Worm (Caenorhabditis elegans): Measurements from ENCODE around the gene F49A5.10.

- no peak for TF ChIP-seq nhr-237 (tag; optimal IDR thresholded peaks at IDR 0.05)
- TF ChIP-seq ztf-11 (tag; optimal IDR thresholded peaks at IDR 0.05), result no peak
- TF ChIP-seq blmp-1 (tag; optimal IDR thresholded peaks at IDR 0.05; ENCODE audit: insufficient read depth), result no peak
Measured at ce11 chrV:16921952-16922351, 46.9 kb downstream of the F49A5.10 start, which contains the start of gene Y102A5C.4.
